Fruit fly (Drosophila melanogaster): ENCODE measurements around the gene dac.
A peak's percentile ranks its signal among the peaks of the same experiment; 100 is the strongest.

Gene dac

dm6 chr2L:16519582-16520474 lies 34.0 kb upstream of the dac start (continued):
- TF ChIP-seq Dll (GFP tag; IDR thresholded peaks at IDR 0.05; ENCODE audit: partially characterized antibody) (0 out of 4 replicates have a peak, but pooled peaks have one; percentile 18), CG18262 (tag; optimal IDR thresholded peaks at IDR 0.05) (peak; percentile 50), sug (tag; optimal IDR thresholded peaks at IDR 0.05) (peak; percentile 10), ranshi (GFP tag; IDR thresholded peaks at IDR 0.05) (peak; percentile 5), Trl (optimal IDR thresholded peaks at IDR 0.05) (peak; percentile 93 to 96), Trl (GFP tag; optimal IDR thresholded peaks at IDR 0.05) (no peak), D19A (tag; optimal IDR thresholded peaks at IDR 0.05) (peak; percentile 99), lov (optimal IDR thresholded peaks at IDR 0.05) (no peak), lov (GFP tag; IDR thresholded peaks at IDR 0.05) (no peak), Xrp1 (GFP tag; IDR thresholded peaks at IDR 0.05) (peak; percentile 56), slp2 (GFP tag; optimal IDR thresholded peaks at IDR 0.05) (no peak), NC2β (GFP tag; optimal IDR thresholded peaks at IDR 0.05) (peak; percentile 20), CG3163 (GFP tag; optimal IDR thresholded peaks at IDR 0.05) (peak; percentile 95), CG16863 (GFP tag; optimal IDR thresholded peaks at IDR 0.05) (peak; percentile 15), Myb (GFP tag; optimal IDR thresholded peaks at IDR 0.05) (no peak), toy (GFP tag; IDR thresholded peaks at IDR 0.05) (0 out of 2 replicates have a peak, but pooled peaks have one; percentile 30), CG1792 (GFP tag; optimal IDR thresholded peaks at IDR 0.05) (no peak), ap (GFP tag; IDR thresholded peaks at IDR 0.05) (no peak), Gug (GFP tag; IDR thresholded peaks at IDR 0.05) (no peak), CG1602 (GFP tag; optimal IDR thresholded peaks at IDR 0.05) (no peak), dmrt99B (tag; optimal IDR thresholded peaks at IDR 0.05) (peak; percentile 38), CG11504 (tag; optimal IDR thresholded peaks at IDR 0.05) (peak; percentile 7), run (tag; optimal IDR thresholded peaks at IDR 0.05) (no peak), gt (GFP tag; IDR thresholded peaks at IDR 0.05) (no peak; the same call in 1 of the 2 replicates), CG18764 (GFP tag; optimal IDR thresholded peaks at IDR 0.05) (no peak), Camta (GFP tag; optimal IDR thresholded peaks at IDR 0.05) (no peak), CG11696 (GFP tag; IDR thresholded peaks at IDR 0.05) (peak; percentile 36; the same call in 1 of the 2 replicates), cad (GFP tag; optimal IDR thresholded peaks at IDR 0.05) (no peak), abd-A (tag; optimal IDR thresholded peaks at IDR 0.05) (no peak), Chrac-16 (GFP tag; optimal IDR thresholded peaks at IDR 0.05) (peak; percentile 11), yki (optimal IDR thresholded peaks at IDR 0.05) (peak; percentile 71), CG12942 (GFP tag; optimal IDR thresholded peaks at IDR 0.05) (peak; percentile 20), CG32772 (GFP tag; IDR thresholded peaks at IDR 0.05) (peak; percentile 60), CG7556 (GFP tag; optimal IDR thresholded peaks at IDR 0.05) (peak; percentile 50), maf-S (GFP tag; optimal IDR thresholded peaks at IDR 0.05) (no peak), CG10209 (GFP tag; optimal IDR thresholded peaks at IDR 0.05) (peak; percentile 10), CG17359 (tag; optimal IDR thresholded peaks at IDR 0.05) (no peak), Dip3 (GFP tag; optimal IDR thresholded peaks at IDR 0.05) (no peak), grn (GFP tag; optimal IDR thresholded peaks at IDR 0.05) (peak; percentile 18), CG17361 (GFP tag; IDR thresholded peaks at IDR 0.05) (peak; percentile 55; the same call in 2 of the 3 replicates), jumu (GFP tag; optimal IDR thresholded peaks at IDR 0.05) (no peak), cg (GFP tag; optimal IDR thresholded peaks at IDR 0.05) (peak; percentile 21), zen2 (GFP tag; IDR thresholded peaks at IDR 0.05; ENCODE audit: partially characterized antibody) (no peak), Aef1 (GFP tag; IDR thresholded peaks at IDR 0.05) (no peak), CG4424 (GFP tag; optimal IDR thresholded peaks at IDR 0.05) (peak; percentile 5), CG17829 (tag; optimal IDR thresholded peaks at IDR 0.05) (peak; percentile 25), lola (GFP tag; optimal IDR thresholded peaks at IDR 0.05) (peak in 1 of 3 experiments; percentile 34), zfh1 (GFP tag; IDR thresholded peaks at IDR 0.05) (0 out of 3 replicates have a peak, but pooled peaks have one; percentile 29), corto (GFP tag; optimal IDR thresholded peaks at IDR 0.05) (no peak), Mes4 (GFP tag; optimal IDR thresholded peaks at IDR 0.05) (peak; percentile 11)

Data from whole organism, embryonic.